Worm (Caenorhabditis elegans) whole organism, mixed stage, embryonic: ENCODE results near the gene nas-4.

Source experiments
- blmp-1 ChIP-seq: fragments of 150-350 bp; optimal IDR thresholded peaks from 2 replicates; lab custom pipeline; 2014; ENCODE audit warnings: missing biosample characterization, missing genetic modification characterization
- nhr-237 ChIP-seq: fragments of 150-350 bp; optimal IDR thresholded peaks from 2 replicates; lab custom pipeline; 2014; ENCODE audit warnings: missing biosample characterization, missing genetic modification characterization
- pha-4 ChIP-seq: fragments of 150-350 bp; optimal IDR thresholded peaks from 2 replicates; lab custom pipeline; 2018; ENCODE audit warnings: missing biosample characterization, missing genetic modification reagents, missing genetic modification characterization
- snpc-4 ChIP-seq: fragments of 150-350 bp; optimal IDR thresholded peaks from 2 replicates; lab custom pipeline; 2014; ENCODE audit warnings: missing biosample characterization, missing genetic modification characterization

- TF ChIP-seq blmp-1 (no peak), pha-4 (tag; lab: Kevin White, UChicago) (no peak), nhr-237 (tag; lab: Kevin White, UChicago) (no peak), snpc-4 (no peak)
Observed at ce11 chrIII:6439854-6440253, 24.4 kb upstream of the nas-4 start.
